Fruit fly (Drosophila melanogaster) whole organism, adult: ENCODE results near the gene CG8260.

Experiments used
- CG1620 ChIP-seq: fragments of 200-800 bp; sonication (Bioruptor generic); optimal IDR thresholded peaks from 2 replicates; lab custom pipeline; 2016; ENCODE audit warnings: missing biosample characterization, missing genetic modification characterization
- bab1 ChIP-seq: fragments of 200-800 bp; sonication (Bioruptor generic); optimal IDR thresholded peaks from 3 replicates; lab custom pipeline; 2019; ENCODE audit warnings: missing biosample characterization, mild to moderate bottlenecking, missing genetic modification characterization, moderate library complexity
- cic ChIP-seq: fragments of 200-800 bp; sonication (Bioruptor generic); optimal IDR thresholded peaks from 2 replicates; lab custom pipeline; 2017; ENCODE audit warnings: missing biosample characterization, mild to moderate bottlenecking, missing genetic modification characterization, moderate library complexity
- kay ChIP-seq: fragments of 200-800 bp; sonication (Bioruptor generic); peaks from one replicate; lab custom pipeline; 2016; ENCODE audit warnings: missing biosample characterization, missing genetic modification characterization, borderline replicate concordance

- no peak for TF ChIP-seq CG1620 (GFP tag; lab: Kevin White, UChicago)
- TF ChIP-seq cic (GFP tag; lab: Kevin White, UChicago), result no peak
- no peak for TF ChIP-seq kay
- no peak for TF ChIP-seq bab1 (GFP tag; lab: Kevin White, UChicago)
Measured at dm6 chrX:15772663-15773062, 16.5 kb downstream of the CG8260 start, which contains the start of gene CG43672.
